Worm (Caenorhabditis elegans): ENCODE measurements around the gene C43C3.4.
"Not testable (repeated sequence)": the region's sequence is repeated elsewhere in the genome, so short reads cannot be mapped to it uniquely, and the experiment has no call there.

C43C3.4 gene

ce11 chrX:9638825-9639474, 35.7 kb downstream of the C43C3.4 start:
- TF ChIP-seq dao-5 (tag; optimal IDR thresholded peaks at IDR 0.05), result no peak
- no peak for TF ChIP-seq him-1 (tag; optimal IDR thresholded peaks at IDR 0.05)
- TF ChIP-seq W03F9.2 (tag; optimal IDR thresholded peaks at IDR 0.05), result no peak

ce11 chrX:9637700-9638099, 37.0 kb downstream of the C43C3.4 start:
- TF ChIP-seq W03F9.2 (tag; optimal IDR thresholded peaks at IDR 0.05) (no peak), him-1 (tag; optimal IDR thresholded peaks at IDR 0.05) (peak; percentile 34)

ce11 chrX:9637137-9637536, 37.6 kb downstream of the C43C3.4 start:
- no peak for TF ChIP-seq dao-5 (tag; optimal IDR thresholded peaks at IDR 0.05)
- no peak for TF ChIP-seq W03F9.2 (tag; optimal IDR thresholded peaks at IDR 0.05)
- TF ChIP-seq him-1 (tag; optimal IDR thresholded peaks at IDR 0.05), result no peak

- TF ChIP-seq dao-5 (tag; optimal IDR thresholded peaks at IDR 0.05) (no peak), him-1 (tag; optimal IDR thresholded peaks at IDR 0.05) (no peak), W03F9.2 (tag; optimal IDR thresholded peaks at IDR 0.05) (no peak)
Measured at ce11 chrX:9635376-9635775, 39.3 kb downstream of the C43C3.4 start, which contains the start of gene F34H10.5. Gene F34H10.5, plus strand, starts transcription at chrX:9635676.

ce11 chrX:9634925-9635324, 39.8 kb downstream of the C43C3.4 start, which contains the start of gene F34H10.3:
Gene F34H10.3, minus strand, starts transcription at chrX:9635025.
- TF ChIP-seq him-1 (tag; optimal IDR thresholded peaks at IDR 0.05) (no peak), dao-5 (tag; optimal IDR thresholded peaks at IDR 0.05) (no peak), W03F9.2 (tag; optimal IDR thresholded peaks at IDR 0.05) (no peak)

ce11 chrX:9629552-9629951, 45.1 kb downstream of the C43C3.4 start:
- TF ChIP-seq dao-5 (tag; optimal IDR thresholded peaks at IDR 0.05) (no peak), him-1 (tag; optimal IDR thresholded peaks at IDR 0.05) (no peak), W03F9.2 (tag; optimal IDR thresholded peaks at IDR 0.05) (no peak)

- not testable (repeated sequence) for TF ChIP-seq him-1, W03F9.2, dao-5 (tag; optimal IDR thresholded peaks at IDR 0.05)
Measured at ce11 chrX:9625824-9626223, 48.9 kb downstream of the C43C3.4 start, which contains the start of gene F34H10.1. Gene F34H10.1, plus strand, starts transcription at chrX:9626124.

All from whole organism, L4/young adult.